Worm (Caenorhabditis elegans) whole organism, L4 larva: ENCODE measurements around the gene osm-7.

Experiments
- F10B5.3 ChIP-seq: sonication (generic microtip); optimal IDR thresholded peaks from 2 replicates; lab custom pipeline; 2016; ENCODE audit warnings: mild to moderate bottlenecking, missing genetic modification characterization, missing compliant biosample characterization
- T20F7.1 ChIP-seq: fragments of 200-800 bp; sonication (Bioruptor generic); optimal IDR thresholded peaks from 2 replicates; lab custom pipeline; 2018; ENCODE audit warnings: mild to moderate bottlenecking, missing genetic modification characterization, missing compliant biosample characterization
- T26A8.4 ChIP-seq: fragments of 200-800 bp; sonication (Bioruptor generic); IDR thresholded peaks from 2 replicates; pipeline ENCODE4 v1.3.6; 2022; ENCODE audit warnings: missing genetic modification characterization, missing compliant biosample characterization
- Y48G9A.11 ChIP-seq: fragments of 200-800 bp; sonication (Bioruptor generic); IDR thresholded peaks from 2 replicates; pipeline ENCODE4 v1.3.6; 2022; ENCODE audit warnings: missing genetic modification reagents, missing genetic modification characterization, missing compliant biosample characterization
- Y5F2A.4 ChIP-seq: fragments of 200-800 bp; sonication (Bioruptor generic); optimal IDR thresholded peaks from 2 replicates; lab custom pipeline; 2018; ENCODE audit warnings: mild to moderate bottlenecking, missing genetic modification characterization, missing compliant biosample characterization
- ZK546.5 ChIP-seq, 2 experiments: sonication (generic microtip); optimal IDR thresholded peaks; 2 replicates each; lab custom pipeline; 2017; ENCODE audit warnings: missing biosample characterization in 2 of 2, missing genetic modification characterization in 2 of 2
- ceh-20 ChIP-seq: fragments of 200-800 bp; sonication (Bioruptor generic); IDR thresholded peaks from 2 replicates; pipeline ENCODE4 v1.3.6; 2022; ENCODE audit warnings: missing genetic modification reagents, missing genetic modification characterization, missing compliant biosample characterization
- ceh-44 ChIP-seq: fragments of 200-800 bp; sonication (Bioruptor generic); IDR thresholded peaks from 2 replicates; pipeline ENCODE4 v1.3.6; 2022; ENCODE audit warnings: missing genetic modification reagents, missing genetic modification characterization, missing compliant biosample characterization
- ces-1 ChIP-seq: fragments of 150-350 bp; sonication (generic microtip); optimal IDR thresholded peaks from 4 replicates; lab custom pipeline; 2014; ENCODE audit warnings: missing biosample characterization, missing genetic modification reagents, missing genetic modification characterization
- cey-2 ChIP-seq: sonication (generic microtip); optimal IDR thresholded peaks from 3 replicates; lab custom pipeline; 2017; ENCODE audit warnings: missing genetic modification characterization, mild to moderate bottlenecking, missing compliant biosample characterization, antibody characterized with exemption, borderline replicate concordance; ENCODE audit not compliant: insufficient read depth
- ctbp-1 ChIP-seq: fragments of 200-800 bp; sonication (Bioruptor generic); IDR thresholded peaks from 2 replicates; pipeline ENCODE4 v1.3.6; 2022; ENCODE audit warnings: missing genetic modification reagents, missing genetic modification characterization, missing compliant biosample characterization
- daf-16 ChIP-seq, 3 experiments: sonication (generic microtip); optimal IDR thresholded peaks; 2 replicates each; lab custom pipeline; 2016 to 2017; ENCODE audit warnings: missing genetic modification characterization in 3 of 3, missing genetic modification reagents in 3 of 3, mild to moderate bottlenecking in 2 of 3, missing compliant biosample characterization in 2 of 3, missing biosample characterization in 1 of 3, moderate library complexity in 1 of 3
- dmd-6 ChIP-seq: fragments of 200-800 bp; sonication (Bioruptor generic); IDR thresholded peaks from 2 replicates; pipeline ENCODE4 v1.3.6; 2022; ENCODE audit warnings: missing genetic modification reagents, missing genetic modification characterization, missing compliant biosample characterization
- dmd-8 ChIP-seq: fragments of 200-800 bp; sonication (Bioruptor generic); IDR thresholded peaks from 2 replicates; pipeline ENCODE4 v1.3.6; 2022; ENCODE audit warnings: missing genetic modification characterization, missing compliant biosample characterization
- dmd-9 ChIP-seq: fragments of 200-800 bp; sonication (Bioruptor generic); IDR thresholded peaks from 2 replicates; pipeline ENCODE4 v1.3.6; 2022; ENCODE audit warnings: missing genetic modification reagents, missing genetic modification characterization, missing compliant biosample characterization
- dpl-1 ChIP-seq: fragments of 150-350 bp; optimal IDR thresholded peaks from 2 replicates; lab custom pipeline; 2014; ENCODE audit warnings: missing biosample characterization, missing genetic modification reagents, missing genetic modification characterization
- dve-1 ChIP-seq: sonication (generic microtip); optimal IDR thresholded peaks from 2 replicates; lab custom pipeline; 2017; ENCODE audit warnings: antibody characterized with exemption, mild to moderate bottlenecking, missing genetic modification characterization, missing compliant biosample characterization; ENCODE audit not compliant: insufficient read depth
- egl-43 ChIP-seq: fragments of 200-800 bp; sonication (Bioruptor generic); IDR thresholded peaks from 2 replicates; pipeline ENCODE4 v1.3.6; 2022; ENCODE audit warnings: missing genetic modification reagents, missing genetic modification characterization, missing compliant biosample characterization
- fkh-10 ChIP-seq: fragments of 150-350 bp; optimal IDR thresholded peaks from 2 replicates; lab custom pipeline; 2014; ENCODE audit warnings: missing biosample characterization, missing genetic modification reagents, missing genetic modification characterization
- hlh-11 ChIP-seq: fragments of 200-800 bp; sonication (Bioruptor generic); optimal IDR thresholded peaks from 2 replicates; lab custom pipeline; 2018; ENCODE audit warnings: mild to moderate bottlenecking, missing genetic modification characterization, missing compliant biosample characterization
- hlh-30 ChIP-seq: sonication (generic microtip); optimal IDR thresholded peaks from 2 replicates; lab custom pipeline; 2017; ENCODE audit warnings: antibody characterized with exemption, mild to moderate bottlenecking, missing genetic modification characterization, missing compliant biosample characterization; ENCODE audit not compliant: insufficient read depth
- hmg-1.1 ChIP-seq: fragments of 200-800 bp; sonication (Bioruptor generic); IDR thresholded peaks from 2 replicates; pipeline ENCODE4 v1.3.6; 2022; ENCODE audit warnings: missing genetic modification reagents, missing genetic modification characterization, missing compliant biosample characterization
- lim-7 ChIP-seq: fragments of 200-800 bp; sonication (Bioruptor generic); IDR thresholded peaks from 2 replicates; pipeline ENCODE4 v1.3.6; 2022; ENCODE audit warnings: missing genetic modification characterization, missing compliant biosample characterization
- lin-1 ChIP-seq: fragments of 200-800 bp; sonication (Bioruptor generic); IDR thresholded peaks from 2 replicates; pipeline ENCODE4 v1.3.6; 2022; ENCODE audit warnings: missing genetic modification reagents, missing genetic modification characterization, missing compliant biosample characterization
- lin-29 ChIP-seq: fragments of 200-800 bp; sonication (Bioruptor generic); IDR thresholded peaks from 2 replicates; pipeline ENCODE4 v1.3.6; 2022; ENCODE audit warnings: missing genetic modification reagents, missing genetic modification characterization, missing compliant biosample characterization
- madf-9 ChIP-seq: fragments of 200-800 bp; sonication (Bioruptor generic); conservative IDR thresholded peaks from 2 replicates; pipeline ENCODE4 v1.3.6; 2022; ENCODE audit warnings: missing genetic modification reagents, missing genetic modification characterization, missing compliant biosample characterization
- mdl-1 ChIP-seq, 2 experiments: fragments of 150-350 bp in 1 of 2; sonication (generic microtip) in 1 of 2; optimal IDR thresholded peaks; 2 replicates each; lab custom pipeline; 2014 to 2017; ENCODE audit warnings: missing biosample characterization in 2 of 2, missing genetic modification characterization in 2 of 2
- mep-1 ChIP-seq: fragments of 150-350 bp; sonication (generic microtip); optimal IDR thresholded peaks from 3 replicates; lab custom pipeline; 2014; ENCODE audit warnings: missing biosample characterization, missing genetic modification characterization
- nhr-102 ChIP-seq: sonication (generic microtip); optimal IDR thresholded peaks from 2 replicates; lab custom pipeline; 2016; ENCODE audit warnings: mild to moderate bottlenecking, missing genetic modification characterization, moderate library complexity, missing compliant biosample characterization
- nhr-111 ChIP-seq: fragments of 200-800 bp; sonication (Bioruptor generic); optimal IDR thresholded peaks from 2 replicates; lab custom pipeline; 2018; ENCODE audit warnings: mild to moderate bottlenecking, missing genetic modification characterization, missing compliant biosample characterization
- nhr-28 ChIP-seq: fragments of 150-350 bp; optimal IDR thresholded peaks from 2 replicates; lab custom pipeline; 2014; ENCODE audit warnings: missing biosample characterization, missing genetic modification characterization
- nhr-42 ChIP-seq: fragments of 200-800 bp; sonication (Bioruptor generic); IDR thresholded peaks from 2 replicates; pipeline ENCODE4 v1.3.6; 2022; ENCODE audit warnings: missing genetic modification characterization, missing compliant biosample characterization
- nhr-76 ChIP-seq: fragments of 150-350 bp; optimal IDR thresholded peaks from 2 replicates; lab custom pipeline; 2014; ENCODE audit warnings: missing biosample characterization, missing genetic modification characterization
- pha-4 ChIP-seq, 2 experiments: fragments of 150-350 bp in 1 of 2; fragments of 200-800 bp in 1 of 2; sonication (Bioruptor generic) in 1 of 2; IDR thresholded peaks in 1 of 2; optimal IDR thresholded peaks in 1 of 2; 2 replicates each; pipeline versions ENCODE4 v1.3.6 to Lab custom; 2014 to 2022; ENCODE audit warnings: missing genetic modification characterization in 2 of 2, missing genetic modification reagents in 2 of 2, missing biosample characterization in 1 of 2, missing compliant biosample characterization in 1 of 2
- pqm-1 ChIP-seq: sonication (generic microtip); optimal IDR thresholded peaks from 2 replicates; lab custom pipeline; 2017; ENCODE audit warnings: missing biosample characterization, missing genetic modification characterization
- sdz-12 ChIP-seq: fragments of 200-800 bp; sonication (Bioruptor generic); optimal IDR thresholded peaks from 2 replicates; lab custom pipeline; 2018; ENCODE audit warnings: mild to moderate bottlenecking, missing genetic modification characterization, missing compliant biosample characterization
- snpc-1.2 ChIP-seq: fragments of 200-800 bp; sonication (Bioruptor generic); IDR thresholded peaks from 2 replicates; pipeline ENCODE4 v1.3.6; 2022; ENCODE audit warnings: missing genetic modification reagents, missing genetic modification characterization, missing compliant biosample characterization
- spr-1 ChIP-seq: sonication (generic microtip); optimal IDR thresholded peaks from 2 replicates; lab custom pipeline; 2016; ENCODE audit warnings: mild to moderate bottlenecking, missing genetic modification characterization, missing compliant biosample characterization
- vab-7 ChIP-seq: fragments of 200-800 bp; sonication (Bioruptor generic); IDR thresholded peaks from 2 replicates; pipeline ENCODE4 v1.3.6; 2022; ENCODE audit warnings: missing genetic modification reagents, missing genetic modification characterization, missing compliant biosample characterization
- zfp-3 ChIP-seq: fragments of 200-800 bp; sonication (Bioruptor generic); conservative IDR thresholded peaks from 2 replicates; pipeline ENCODE4 v1.3.6; 2022; ENCODE audit warnings: missing genetic modification reagents, missing genetic modification characterization, missing compliant biosample characterization

osm-7 gene

DNA sequence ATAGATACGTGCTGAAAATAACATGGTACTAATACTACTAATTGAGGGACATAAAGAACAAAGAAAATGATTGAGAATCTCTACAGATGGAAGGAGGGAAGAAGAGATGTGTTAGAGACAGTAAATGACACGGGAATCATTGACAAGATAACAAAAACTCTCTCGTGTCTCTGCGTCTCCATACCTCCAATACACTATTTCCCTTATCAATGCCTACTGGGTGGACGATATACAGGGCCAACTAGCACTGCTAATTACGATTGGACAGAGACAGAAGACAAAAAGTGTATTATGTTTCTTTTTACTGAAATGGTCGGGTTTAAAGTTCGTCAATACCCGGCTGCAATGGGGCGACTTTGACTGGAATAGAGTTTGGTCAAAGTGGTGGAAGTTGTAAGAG is 31.4 kb upstream of the osm-7 start (continued):
- TF ChIP-seq vab-7 (GFP tag; lab: Robert Waterston, UW): no peak
- no peak for TF ChIP-seq ctbp-1 (GFP tag; lab: Robert Waterston, UW)
- no peak for TF ChIP-seq fkh-10
- TF ChIP-seq Y5F2A.4 (GFP tag; lab: Kevin White, UChicago): no peak
- TF ChIP-seq mep-1 (tag; lab: Kevin White, UChicago): peak; percentile 29
- TF ChIP-seq nhr-28 (tag; lab: Kevin White, UChicago): peak; percentile 97
- no peak for TF ChIP-seq sdz-12 (GFP tag; lab: Kevin White, UChicago)
- TF ChIP-seq snpc-1.2 (GFP tag; lab: Robert Waterston, UW): no peak
- no peak for TF ChIP-seq dmd-8 (GFP tag; lab: Robert Waterston, UW)
- no peak for TF ChIP-seq nhr-76 (tag; lab: Kevin White, UChicago)
- TF ChIP-seq ceh-44 (GFP tag; lab: Robert Waterston, UW): no peak
- TF ChIP-seq pqm-1: peak; percentile 96
- TF ChIP-seq ZK546.5 (tag; optimal IDR thresholded peaks at IDR 0.05; lab: Kevin White, UChicago): no peak
- TF ChIP-seq dmd-6 (GFP tag; lab: Robert Waterston, UW): peak; percentile 82
- no peak for TF ChIP-seq Y48G9A.11 (GFP tag; lab: Robert Waterston, UW)
- no peak; the same call in 1 of the 2 replicates for TF ChIP-seq lin-1 (GFP tag; lab: Robert Waterston, UW)
- TF ChIP-seq madf-9 (GFP tag; lab: Robert Waterston, UW): no peak
- TF ChIP-seq, all 104 proteins: peak for 26

- TF ChIP-seq nhr-42 (GFP tag; lab: Robert Waterston, UW) (no peak), lin-29 (no peak), dpl-1 (GFP tag; lab: Kevin White, UChicago) (no peak), T20F7.1 (GFP tag; lab: Kevin White, UChicago) (peak; percentile 22), hmg-1.1 (GFP tag; lab: Robert Waterston, UW) (0 out of 2 replicates have a peak, but pooled peaks have one; percentile 14), pha-4 (GFP tag; IDR thresholded peaks at IDR 0.05; lab: Robert Waterston, UW) (no peak), pha-4 (tag; optimal IDR thresholded peaks at IDR 0.05; lab: Kevin White, UChicago) (no peak), spr-1 (no peak), fkh-10 (no peak), ceh-20 (GFP tag; lab: Robert Waterston, UW) (0 out of 2 replicates have a peak, but pooled peaks have one; percentile 26), hlh-30 (tag; lab: Kevin White, UChicago) (no peak), zfp-3 (GFP tag; lab: Robert Waterston, UW) (0 out of 2 replicates have a peak, but pooled peaks have one; percentile 43), ZK546.5 (tag; optimal IDR thresholded peaks at IDR 0.05; lab: Kevin White, UChicago) (no peak), Y48G9A.11 (GFP tag; lab: Robert Waterston, UW) (no peak), F10B5.3 (tag; lab: Kevin White, UChicago) (no peak), lim-7 (0 out of 2 replicates have a peak, but pooled peaks have one; percentile 24), pqm-1 (no peak), T26A8.4 (peak; percentile 25; the same call in 1 of the 2 replicates), dmd-9 (no peak), nhr-102 (no peak), nhr-111 (no peak), cey-2 (tag; lab: Kevin White, UChicago) (no peak), egl-43 (GFP tag; lab: Robert Waterston, UW) (no peak), mep-1 (tag; lab: Kevin White, UChicago) (peak; percentile 22), daf-16 (GFP tag; optimal IDR thresholded peaks at IDR 0.05; lab: Kevin White, UChicago) (no peak), daf-16 (tag; optimal IDR thresholded peaks at IDR 0.05; lab: Kevin White, UChicago) (peak; percentile 17), dve-1 (tag; lab: Kevin White, UChicago) (no peak), hlh-11 (tag; lab: Kevin White, UChicago) (peak; percentile 31), lin-1 (GFP tag; lab: Robert Waterston, UW) (peak; percentile 11; the same call in 1 of the 2 replicates), ces-1 (GFP tag; lab: Kevin White, UChicago) (no peak), mdl-1 (tag; optimal IDR thresholded peaks at IDR 0.05; lab: Kevin White, UChicago) (no peak)
Measured at ce11 chrIII:13546537-13546936, 29.4 kb upstream of the osm-7 start, which contains the start of gene Y76A2B.4. Gene Y76A2B.4 (minus strand): TSS chrIII:13546777.
